Fruit fly (Drosophila melanogaster): Measurements from ENCODE around the gene t.

t gene

DNA sequence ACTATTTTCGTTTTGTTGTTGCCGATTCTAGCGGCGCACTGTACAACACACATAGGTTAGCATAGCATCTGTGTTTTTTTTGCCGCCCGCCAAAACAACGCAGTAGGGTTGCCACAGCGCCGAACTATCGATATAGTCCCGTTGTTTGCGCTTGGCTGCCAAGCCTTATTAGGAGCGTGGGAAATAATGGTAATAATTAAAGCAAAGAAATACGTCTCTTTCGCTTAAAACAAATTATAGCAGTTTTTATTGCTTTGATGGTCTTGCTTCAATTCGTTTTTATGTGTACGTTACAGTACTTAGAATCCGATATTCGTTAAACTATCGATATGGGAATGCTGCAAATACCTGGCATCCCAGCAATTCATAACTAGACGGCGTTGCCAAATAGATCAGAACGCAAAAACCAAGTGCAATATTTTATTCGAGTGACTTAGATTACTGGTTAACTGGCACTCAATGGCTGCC is 20.4 kb upstream of the t start, which contains the start of the genes mxc and Larp7 (continued):
- peak; percentile 62 for TF ChIP-seq Aef1 (GFP tag; IDR thresholded peaks at IDR 0.05)
- TF ChIP-seq Dp (GFP tag; optimal IDR thresholded peaks at IDR 0.05), result peak; percentile 68
- no peak for TF ChIP-seq Atf3 (GFP tag; optimal IDR thresholded peaks at IDR 0.05)
- no peak for TF ChIP-seq unpg (GFP tag; optimal IDR thresholded peaks at IDR 0.05)
- TF ChIP-seq CG15514 (GFP tag; optimal IDR thresholded peaks at IDR 0.05), result no peak
- TF ChIP-seq fd3F (GFP tag; optimal IDR thresholded peaks at IDR 0.05), result peak; percentile 55
- TF ChIP-seq rib (GFP tag; IDR thresholded peaks at IDR 0.05), result peak; percentile 38; the same call in 1 of the 2 replicates
- TF ChIP-seq sob (GFP tag; IDR thresholded peaks at IDR 0.05), result peak; percentile 38; the same call in 1 of the 2 replicates
- TF ChIP-seq CG15601 (tag; optimal IDR thresholded peaks at IDR 0.05), result no peak
- TF ChIP-seq kah (GFP tag; optimal IDR thresholded peaks at IDR 0.05), result no peak
- peak in 1 of 2 experiments; percentile 57 for TF ChIP-seq crp (GFP tag; optimal IDR thresholded peaks at IDR 0.05)
- TF ChIP-seq cato (GFP tag; optimal IDR thresholded peaks at IDR 0.05; ENCODE audit: borderline replicate concordance), result peak; percentile 18
- no peak for TF ChIP-seq Vsx1 (GFP tag; optimal IDR thresholded peaks at IDR 0.05)
- peak; percentile 82 for TF ChIP-seq Doc3 (GFP tag; IDR thresholded peaks at IDR 0.05; ENCODE audit: partially characterized antibody)

DNA sequence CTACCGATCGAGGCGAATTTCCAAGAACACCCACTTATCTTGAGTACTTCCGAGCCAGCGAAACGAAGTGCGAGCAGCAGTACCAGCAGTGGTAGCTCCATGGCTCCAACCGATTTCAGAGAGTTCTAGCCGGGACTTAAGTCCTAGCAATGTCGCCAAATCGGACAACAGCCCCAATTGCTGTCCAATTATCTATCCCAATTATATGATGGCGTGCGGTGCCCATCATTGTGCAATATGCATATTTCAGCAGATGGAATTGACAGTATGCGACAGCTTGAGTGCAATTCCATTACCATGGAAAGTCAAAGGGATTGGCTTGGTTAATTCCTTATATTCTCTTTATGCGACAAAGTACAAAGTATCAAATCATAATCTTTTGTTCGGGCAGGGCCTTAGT is 13.4 kb upstream of the t start, which contains the start of gene Ir8a:
TSS of gene Ir8a (minus strand) at position 101 of the 400 bp plus-strand sequence.
- no peak for TF ChIP-seq chm (GFP tag; IDR thresholded peaks at IDR 0.05)
- TF ChIP-seq dmrt11E (tag; optimal IDR thresholded peaks at IDR 0.05), result no peak
- TF ChIP-seq bbx (GFP tag; IDR thresholded peaks at IDR 0.05; ENCODE audit: partially characterized antibody), result no peak
- TF ChIP-seq CG15696 (tag; optimal IDR thresholded peaks at IDR 0.05), result no peak
- TF ChIP-seq Hr51 (GFP tag; optimal IDR thresholded peaks at IDR 0.05), result no peak
- TF ChIP-seq CG7372 (GFP tag; IDR thresholded peaks at IDR 0.05), result no peak
- TF ChIP-seq CG17912 (GFP tag; optimal IDR thresholded peaks at IDR 0.05), result no peak
- TF ChIP-seq peb (GFP tag; IDR thresholded peaks at IDR 0.05), result no peak
- TF ChIP-seq Max (GFP tag; optimal IDR thresholded peaks at IDR 0.05), result no peak
- no peak for TF ChIP-seq CG9932 (GFP tag; IDR thresholded peaks at IDR 0.05)
- TF ChIP-seq ttk (GFP tag; IDR thresholded peaks at IDR 0.05), result no peak
- no peak for TF ChIP-seq amos (GFP tag; IDR thresholded peaks at IDR 0.05; ENCODE audit: partially characterized antibody)
- no peak for TF ChIP-seq CG11696 (GFP tag; IDR thresholded peaks at IDR 0.05)
- no peak for TF ChIP-seq CG18619 (GFP tag; optimal IDR thresholded peaks at IDR 0.05)
- no peak for TF ChIP-seq emc (GFP tag; optimal IDR thresholded peaks at IDR 0.05)
- TF ChIP-seq jumu (GFP tag; optimal IDR thresholded peaks at IDR 0.05), result no peak
- TF ChIP-seq CG10959 (GFP tag; IDR thresholded peaks at IDR 0.05), result no peak
- no peak for TF ChIP-seq ham (GFP tag; IDR thresholded peaks at IDR 0.05)
- no peak for TF ChIP-seq CG7963 (GFP tag; IDR thresholded peaks at IDR 0.05; ENCODE audit: partially characterized antibody)
- no peak for TF ChIP-seq CG18262 (tag; optimal IDR thresholded peaks at IDR 0.05)

DNA sequence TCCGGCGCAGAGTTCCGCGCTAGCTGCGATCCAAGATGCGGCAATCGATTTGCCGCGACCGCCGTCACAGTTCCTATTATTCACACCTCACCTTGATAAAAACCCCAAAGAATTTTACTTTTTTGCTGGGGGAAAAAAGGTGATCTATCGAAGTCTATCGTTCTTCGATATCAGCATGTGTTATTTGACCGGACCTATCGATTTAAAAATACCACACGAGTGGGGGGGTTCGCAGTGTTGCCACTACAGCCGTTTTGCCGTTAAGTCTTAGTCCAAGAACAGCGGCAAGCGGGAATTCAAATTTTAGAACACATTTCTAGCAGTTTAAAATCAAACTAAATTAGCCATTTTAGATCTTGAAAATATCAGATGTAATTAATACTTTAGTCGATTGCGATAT is 9.1 kb upstream of the t start, which contains the start of gene CG12121:
TSS of gene CG12121 (minus strand) at position 180 of the 400 bp plus-strand sequence.
- TF ChIP-seq jumu (GFP tag; optimal IDR thresholded peaks at IDR 0.05), result no peak
- TF ChIP-seq Scr (GFP tag; IDR thresholded peaks at IDR 0.05; ENCODE audit: partially characterized antibody), result peak; percentile 65
- TF ChIP-seq gfzf (GFP tag; optimal IDR thresholded peaks at IDR 0.05), result peak; percentile 57
- peak; percentile 75; the same call in 2 of the 3 replicates for TF ChIP-seq hb (GFP tag; IDR thresholded peaks at IDR 0.05; ENCODE audit: partially characterized antibody)
- peak; percentile 71; the same call in 2 of the 3 replicates for TF ChIP-seq CG34224 (GFP tag; IDR thresholded peaks at IDR 0.05; ENCODE audit: partially characterized antibody)
- no peak for TF ChIP-seq CG11398 (GFP tag; optimal IDR thresholded peaks at IDR 0.05)
- TF ChIP-seq HLHmδ (GFP tag; optimal IDR thresholded peaks at IDR 0.05), result no peak
- no peak for TF ChIP-seq Atf3 (GFP tag; optimal IDR thresholded peaks at IDR 0.05)
- TF ChIP-seq inv (GFP tag; IDR thresholded peaks at IDR 0.05; ENCODE audit: partially characterized antibody), result peak; percentile 46; the same call in 1 of the 2 replicates
- peak; percentile 68 for TF ChIP-seq Sry-δ (GFP tag; optimal IDR thresholded peaks at IDR 0.05)
- TF ChIP-seq Ets97D (GFP tag; optimal IDR thresholded peaks at IDR 0.05), result peak; percentile 49
- TF ChIP-seq Sry-β (GFP tag; optimal IDR thresholded peaks at IDR 0.05), result peak; percentile 52
- peak; percentile 66 for TF ChIP-seq BEAF-32 (GFP tag; optimal IDR thresholded peaks at IDR 0.05)
- TF ChIP-seq CG3995 (GFP tag; optimal IDR thresholded peaks at IDR 0.05), result peak; percentile 20
- peak; percentile 84 for TF ChIP-seq pzg (GFP tag; optimal IDR thresholded peaks at IDR 0.05)
- TF ChIP-seq Bgb (GFP tag; IDR thresholded peaks at IDR 0.05; ENCODE audit: partially characterized antibody), result peak; percentile 80

All from whole organism, embryonic.